Worm (Caenorhabditis elegans): ENCODE data around the gene T01D1.8.

The T01D1.8 gene

DNA sequence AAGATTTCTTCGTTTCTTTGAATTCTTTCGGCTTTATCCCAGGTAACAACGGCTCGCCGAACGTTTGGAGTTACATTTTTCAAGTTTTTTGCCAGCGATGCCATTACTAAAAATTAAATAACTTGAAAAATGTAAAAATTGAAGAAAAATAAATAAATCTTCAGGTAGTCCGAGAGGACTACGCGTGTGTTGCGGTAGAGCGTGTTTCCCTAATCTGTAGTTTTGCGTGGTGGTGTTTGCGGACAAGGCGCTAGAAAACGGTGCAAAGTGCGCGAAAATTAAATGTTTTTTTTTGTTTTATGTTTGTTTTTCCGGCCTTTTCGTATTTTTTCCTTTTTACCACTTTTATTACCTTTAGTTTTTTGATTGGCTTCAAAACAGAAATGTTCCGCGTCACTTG lies 30.6 kb upstream of the T01D1.8 start, which contains the start of gene mrpl-28 (continued):
- TF ChIP-seq fkh-10 (GFP tag; optimal IDR thresholded peaks at IDR 0.05): peak; percentile 78
- TF ChIP-seq snpc-1.2 (GFP tag; IDR thresholded peaks at IDR 0.05): 0 out of 2 replicates have a peak, but pooled peaks have one; percentile 16
- no peak for TF ChIP-seq ceh-44 (GFP tag; IDR thresholded peaks at IDR 0.05)
- no peak for TF ChIP-seq attf-4 (tag; optimal IDR thresholded peaks at IDR 0.05)
- TF ChIP-seq egl-43 (GFP tag; IDR thresholded peaks at IDR 0.05): peak; percentile 70
- no peak for TF ChIP-seq aly-2 (tag; optimal IDR thresholded peaks at IDR 0.05)
- peak; percentile 92 for TF ChIP-seq T26A8.4 (GFP tag; IDR thresholded peaks at IDR 0.05)
- TF ChIP-seq nhr-28 (tag; optimal IDR thresholded peaks at IDR 0.05): peak; percentile 72
- 0 out of 2 replicates have a peak, but pooled peaks have one; percentile 49 for TF ChIP-seq tra-1 (GFP tag; IDR thresholded peaks at IDR 0.05)
- TF ChIP-seq mep-1 (tag; optimal IDR thresholded peaks at IDR 0.05): peak; percentile 89
- no peak for TF ChIP-seq php-3 (GFP tag; IDR thresholded peaks at IDR 0.05)
- TF ChIP-seq F26F4.8 (GFP tag; conservative IDR thresholded peaks at IDR 0.05): no peak
- TF ChIP-seq nhr-41 (GFP tag; IDR thresholded peaks at IDR 0.05): no peak
- TF ChIP-seq ceh-82 (tag; optimal IDR thresholded peaks at IDR 0.05): no peak
- no peak for TF ChIP-seq tag-97 (GFP tag; IDR thresholded peaks at IDR 0.05)
- peak; percentile 80 for TF ChIP-seq dmd-6 (GFP tag; IDR thresholded peaks at IDR 0.05)
- no peak for TF ChIP-seq aha-1 (tag)

DNA sequence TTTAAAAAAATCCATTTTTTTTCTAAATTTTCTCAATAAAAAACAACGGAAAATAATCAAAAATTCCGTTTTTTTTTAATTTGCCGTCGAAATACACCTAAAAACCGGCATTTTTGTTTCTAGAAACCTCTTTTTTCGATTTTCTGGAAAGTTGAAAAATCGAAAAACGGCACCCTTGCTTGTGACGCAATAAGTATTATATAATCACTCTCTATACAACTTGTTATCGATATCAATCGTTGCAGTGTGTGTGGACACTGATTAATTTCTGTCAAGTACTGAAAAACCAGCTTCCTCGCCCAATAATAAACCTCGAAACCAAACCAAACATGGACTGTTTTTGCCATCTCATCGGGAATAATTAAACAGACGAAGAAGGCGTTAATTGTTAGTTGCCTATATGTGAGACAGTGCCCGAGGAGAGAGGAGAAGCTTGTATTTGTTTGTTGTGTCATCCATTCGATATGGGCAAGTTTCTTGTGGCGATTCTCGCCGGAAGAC lies 29.5 kb upstream of the T01D1.8 start:
- peak; percentile 12 for TF ChIP-seq hlh-11 (tag; optimal IDR thresholded peaks at IDR 0.05)
- no peak for TF ChIP-seq skn-1 (tag; optimal IDR thresholded peaks at IDR 0.05)
- no peak for TF ChIP-seq mxl-2 (GFP tag; conservative IDR thresholded peaks at IDR 0.05)
- TF ChIP-seq dpl-1 (GFP tag; optimal IDR thresholded peaks at IDR 0.05): no peak
- TF ChIP-seq attf-4 (tag; optimal IDR thresholded peaks at IDR 0.05): no peak
- TF ChIP-seq ZK337.2 (GFP tag; IDR thresholded peaks at IDR 0.05): no peak
- no peak for TF ChIP-seq fos-1 (tag; optimal IDR thresholded peaks at IDR 0.05)
- TF ChIP-seq daf-16 (GFP tag; optimal IDR thresholded peaks at IDR 0.05): no peak
- peak; percentile 7 for TF ChIP-seq daf-16 (tag; optimal IDR thresholded peaks at IDR 0.05)
- peak; percentile 59 for TF ChIP-seq aha-1 (tag)

DNA sequence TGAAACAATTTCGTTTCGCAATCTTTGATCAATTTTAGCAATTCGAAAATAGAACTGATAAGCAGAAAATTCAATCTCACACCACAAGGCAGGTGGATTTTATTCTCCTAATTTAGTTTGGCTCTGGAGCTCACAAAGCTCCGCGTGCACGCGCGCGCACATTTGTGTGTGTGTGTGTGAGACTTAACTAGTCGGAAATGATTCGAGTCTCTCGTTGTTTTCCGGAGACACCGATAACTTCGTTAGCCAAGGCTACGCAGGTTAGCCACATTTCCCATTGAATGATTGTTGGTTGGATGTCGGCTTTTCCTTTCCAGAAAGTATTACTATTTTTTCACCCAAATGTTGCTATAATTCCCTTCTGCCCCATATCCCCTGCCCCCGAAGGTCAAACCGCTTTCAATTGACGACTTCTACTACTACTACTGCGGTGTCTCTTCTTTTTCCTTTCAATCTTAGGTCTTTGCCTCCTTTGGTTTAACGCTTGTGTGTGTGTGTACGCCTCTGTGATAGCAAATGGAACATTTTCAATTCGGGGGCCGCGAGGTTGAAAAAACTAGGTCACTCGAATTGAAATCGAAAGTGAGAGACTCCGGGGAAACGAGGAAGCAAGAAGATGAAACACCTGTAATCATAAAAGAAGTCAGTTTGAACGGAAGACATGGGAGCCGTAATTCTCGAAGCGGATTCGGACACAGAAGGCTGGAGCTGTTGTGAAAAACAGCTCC lies 28.4 kb upstream of the T01D1.8 start:
- TF ChIP-seq aha-1 (tag): peak; percentile 57
- 0 out of 2 replicates have a peak, but pooled peaks have one; percentile 7 for TF ChIP-seq tra-1 (GFP tag; IDR thresholded peaks at IDR 0.05)
- no peak for TF ChIP-seq nhr-10 (tag; optimal IDR thresholded peaks at IDR 0.05)
- TF ChIP-seq nhr-77 (tag; optimal IDR thresholded peaks at IDR 0.05): no peak
- no peak for TF ChIP-seq madf-5 (GFP tag; IDR thresholded peaks at IDR 0.05)
- peak; percentile 2 for TF ChIP-seq hlh-11 (tag; optimal IDR thresholded peaks at IDR 0.05)
- no peak for TF ChIP-seq ceh-62 (tag; optimal IDR thresholded peaks at IDR 0.05)
- TF ChIP-seq mes-2 (tag; optimal IDR thresholded peaks at IDR 0.05; ENCODE audit: poor library complexity, severe bottlenecking): peak; percentile 29
- TF ChIP-seq pha-4 (GFP tag; IDR thresholded peaks at IDR 0.05): no peak
- TF ChIP-seq pha-4 (tag; optimal IDR thresholded peaks at IDR 0.05): no peak
- no peak for TF ChIP-seq nhr-111 (GFP tag; optimal IDR thresholded peaks at IDR 0.05)
- TF ChIP-seq mxl-2 (GFP tag; conservative IDR thresholded peaks at IDR 0.05): 0 out of 2 replicates have a peak, but pooled peaks have one; percentile 22
- TF ChIP-seq T20F7.1 (GFP tag; optimal IDR thresholded peaks at IDR 0.05): no peak
- peak in 1 of 2 experiments; percentile 95 for TF ChIP-seq unc-62 (GFP tag; optimal IDR thresholded peaks at IDR 0.05 in 1 of 2)
- TF ChIP-seq unc-62 (tag; optimal IDR thresholded peaks at IDR 0.05): no peak
- no peak for TF ChIP-seq daf-16 (GFP tag; optimal IDR thresholded peaks at IDR 0.05)
- TF ChIP-seq daf-16 (tag; optimal IDR thresholded peaks at IDR 0.05): peak; percentile 4
- no peak for TF ChIP-seq spr-3 (GFP tag; optimal IDR thresholded peaks at IDR 0.05)
- no peak for TF ChIP-seq F26F4.8 (GFP tag; conservative IDR thresholded peaks at IDR 0.05)

Data from whole organism, L4 larva.